Worm (Caenorhabditis elegans): Measurements from ENCODE around the gene pgap-1.

ce11 chrV:11292682-11293081 lies 51.0 kb downstream of the pgap-1 start:
- TF ChIP-seq scrt-1 (GFP tag; IDR thresholded peaks at IDR 0.05) (no peak), ceh-13 (GFP tag; optimal IDR thresholded peaks at IDR 0.05) (no peak), ama-1 (optimal IDR thresholded peaks at IDR 0.05) (no peak), ets-7 (tag; optimal IDR thresholded peaks at IDR 0.05) (no peak)

Measured in whole organism, early embryonic.